Worm (Caenorhabditis elegans) whole organism, dauer: ENCODE data around the gene nhr-185.

Experiments used
- unc-62 ChIP-seq: sonication (generic microtip); optimal IDR thresholded peaks from 2 replicates; lab custom pipeline; 2017; ENCODE audit warnings: missing biosample characterization, missing genetic modification reagents, missing genetic modification characterization

nhr-185 gene

ce11 chrV:3847268-3847667, at the start of gene nhr-185:
nhr-185 (minus strand) TSS chrV:3847368.
- TF ChIP-seq unc-62: no peak

ce11 chrV:3896018-3896417, 48.9 kb upstream of the nhr-185 start:
- no peak for TF ChIP-seq unc-62

ce11 chrV:3894661-3895060, 47.5 kb upstream of the nhr-185 start, which contains the start of gene sre-9:
sre-9 (plus strand) TSS chrV:3894961.
- no peak for TF ChIP-seq unc-62

- TF ChIP-seq unc-62: no peak
Observed at ce11 chrV:3892361-3892904, 45.3 kb upstream of the nhr-185 start, which contains the start of gene C17E7.4. C17E7.4 (plus strand) TSS chrV:3892854.

- no peak for TF ChIP-seq unc-62
Observed at ce11 chrV:3891919-3892318, 44.8 kb upstream of the nhr-185 start, which contains the start of gene C17E7.12. C17E7.12 (minus strand) TSS chrV:3892019.

- no peak for TF ChIP-seq unc-62
Observed at ce11 chrV:3890761-3891160, 43.6 kb upstream of the nhr-185 start, which contains the start of gene C17E7.9. C17E7.9 (minus strand) TSS chrV:3890861.

ce11 chrV:3889113-3889512, 41.9 kb upstream of the nhr-185 start, which contains the start of gene C17E7.13:
C17E7.13 (minus strand) TSS chrV:3889288.
- TF ChIP-seq unc-62: no peak

- TF ChIP-seq unc-62: no peak
Observed at ce11 chrV:3886104-3886503, 38.9 kb upstream of the nhr-185 start, which contains the start of gene nhr-124. nhr-124 (minus strand) TSS chrV:3886204.

ce11 chrV:3884550-3884949, 37.4 kb upstream of the nhr-185 start:
- TF ChIP-seq unc-62: no peak

- TF ChIP-seq unc-62: no peak
Observed at ce11 chrV:3878223-3878622, 31.1 kb upstream of the nhr-185 start, which contains the start of gene nhr-159. nhr-159 (minus strand) TSS chrV:3878323.

- TF ChIP-seq unc-62: no peak
Observed at ce11 chrV:3877242-3877641, 30.1 kb upstream of the nhr-185 start.

ce11 chrV:3874102-3874744, 27.1 kb upstream of the nhr-185 start, which contains the start of gene nhr-158:
nhr-158 (minus strand) TSS chrV:3874152.
- TF ChIP-seq unc-62: no peak

- TF ChIP-seq unc-62: no peak
Observed at ce11 chrV:3870359-3870758, 23.2 kb upstream of the nhr-185 start.

ce11 chrV:3868905-3869304, 21.7 kb upstream of the nhr-185 start, which contains the start of gene nhr-157:
nhr-157 (minus strand) TSS chrV:3869005.
- TF ChIP-seq unc-62: no peak

- TF ChIP-seq unc-62: no peak
Observed at ce11 chrV:3865273-3865672, 18.1 kb upstream of the nhr-185 start.

- no peak for TF ChIP-seq unc-62
Observed at ce11 chrV:3862851-3863250, 15.7 kb upstream of the nhr-185 start, which contains the start of gene nhr-187. nhr-187 (minus strand) TSS chrV:3862951.

ce11 chrV:3860123-3860522, 13.0 kb upstream of the nhr-185 start, which contains the start of gene nhr-189:
nhr-189 (minus strand) TSS chrV:3860243.
- no peak for TF ChIP-seq unc-62

- TF ChIP-seq unc-62: no peak
Observed at ce11 chrV:3857778-3858177, 10.6 kb upstream of the nhr-185 start, which contains the start of gene nhr-188. nhr-188 (minus strand) TSS chrV:3857861.
